Worm (Caenorhabditis elegans) whole organism, L4 larva: ENCODE results near the gene nas-4.

ENCODE experiments used
- F44E2.7 ChIP-seq: fragments of 200-800 bp; sonication (Bioruptor generic); IDR thresholded peaks from 2 replicates; pipeline ENCODE4 v2.1.2; 2022; ENCODE audit warnings: missing genetic modification characterization, missing compliant biosample characterization
- ceh-32 ChIP-seq: sonication (generic microtip); optimal IDR thresholded peaks from 2 replicates; lab custom pipeline; 2016; ENCODE audit warnings: mild to moderate bottlenecking, missing genetic modification characterization, missing compliant biosample characterization; ENCODE audit not compliant: poor library complexity
- fkh-10 ChIP-seq: fragments of 150-350 bp; optimal IDR thresholded peaks from 2 replicates; lab custom pipeline; 2014; ENCODE audit warnings: missing biosample characterization, missing genetic modification reagents, missing genetic modification characterization
- jun-1 ChIP-seq: fragments of 150-350 bp; optimal IDR thresholded peaks from 2 replicates; lab custom pipeline; 2014; ENCODE audit warnings: missing biosample characterization, missing genetic modification reagents, missing genetic modification characterization
- lin-13 ChIP-seq: fragments of 150-350 bp; optimal IDR thresholded peaks from 2 replicates; lab custom pipeline; 2014; ENCODE audit warnings: missing biosample characterization, missing genetic modification reagents, missing genetic modification characterization
- mxl-2 ChIP-seq: fragments of 200-800 bp; sonication (Bioruptor generic); conservative IDR thresholded peaks from 2 replicates; pipeline ENCODE4 v1.3.6; 2022; ENCODE audit warnings: missing genetic modification reagents, missing genetic modification characterization, missing compliant biosample characterization
- nhr-11 ChIP-seq: fragments of 150-350 bp; optimal IDR thresholded peaks from 2 replicates; lab custom pipeline; 2014; ENCODE audit warnings: missing biosample characterization, missing genetic modification characterization
- nhr-237 ChIP-seq: sonication (generic microtip); optimal IDR thresholded peaks from 2 replicates; lab custom pipeline; 2017; ENCODE audit warnings: missing biosample characterization, missing genetic modification characterization
- snpc-4 ChIP-seq: fragments of 150-350 bp; optimal IDR thresholded peaks from 2 replicates; lab custom pipeline; 2014; ENCODE audit warnings: missing biosample characterization, missing genetic modification characterization
- spr-1 ChIP-seq: sonication (generic microtip); optimal IDR thresholded peaks from 2 replicates; lab custom pipeline; 2016; ENCODE audit warnings: mild to moderate bottlenecking, missing genetic modification characterization, missing compliant biosample characterization
- unc-130 ChIP-seq: sonication (generic microtip); optimal IDR thresholded peaks from 2 replicates; lab custom pipeline; 2016; ENCODE audit warnings: missing genetic modification reagents, missing genetic modification characterization, missing compliant biosample characterization

DNA sequence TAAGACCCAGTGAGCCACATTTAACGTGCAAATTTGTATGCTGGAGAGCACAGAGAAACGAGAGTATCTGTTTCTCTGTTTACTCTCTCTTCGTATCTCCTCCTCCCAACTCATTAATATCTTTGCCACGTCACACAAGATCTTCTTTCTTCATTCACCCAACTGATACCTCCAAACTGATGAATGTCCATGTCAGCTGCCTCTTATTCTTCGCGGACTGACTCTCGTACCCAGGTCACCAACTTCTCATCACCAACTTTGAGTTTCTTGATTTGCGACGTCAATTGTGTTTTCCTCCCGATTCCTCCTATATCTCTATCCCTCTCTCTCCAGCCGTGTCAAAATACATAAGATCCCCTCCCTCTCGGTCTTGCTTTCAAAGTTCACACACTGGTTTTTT, 13.1 kb downstream of the nas-4 start:
- TF ChIP-seq mxl-2 (GFP tag; lab: Robert Waterston, UW) (no peak), jun-1 (tag; lab: Kevin White, UChicago) (no peak), unc-130 (no peak), spr-1 (no peak), snpc-4 (tag; lab: Kevin White, UChicago) (no peak), nhr-237 (tag; lab: Kevin White, UChicago) (no peak), lin-13 (GFP tag; lab: Kevin White, UChicago) (no peak), ceh-32 (no peak), nhr-11 (tag; lab: Kevin White, UChicago) (no peak), fkh-10 (GFP tag; lab: Kevin White, UChicago) (no peak), F44E2.7 (no peak)
